Fruit fly (Drosophila melanogaster): ENCODE measurements around the gene upd1.
A peak's percentile ranks its signal among the peaks of the same experiment; 100 is the strongest.

Gene upd1

dm6 chrX:18309241-18309697, at the start of gene upd1:
Gene upd1 (minus strand): TSS chrX:18309291.
- TF ChIP-seq salr (GFP tag; optimal IDR thresholded peaks at IDR 0.05) (no peak), svp (GFP tag) (peak; percentile 39), esn (GFP tag; optimal IDR thresholded peaks at IDR 0.05) (no peak), Eip78C (GFP tag) (peak; percentile 15)

dm6 chrX:18358352-18358931, 49.4 kb upstream of the upd1 start, which contains the start of gene CG6106:
Gene CG6106 (plus strand): TSS chrX:18358881.
- no peak for TF ChIP-seq dac (GFP tag; optimal IDR thresholded peaks at IDR 0.05)
- TF ChIP-seq salr (GFP tag; optimal IDR thresholded peaks at IDR 0.05) = no peak
- no peak for TF ChIP-seq CG4318 (GFP tag; optimal IDR thresholded peaks at IDR 0.05)
- TF ChIP-seq eg (GFP tag; IDR thresholded peaks at IDR 0.05) = 0 out of 3 replicates have a peak, but pooled peaks have one; percentile 11
- no peak for TF ChIP-seq fd85E (GFP tag; optimal IDR thresholded peaks at IDR 0.05)

- TF ChIP-seq achi (GFP tag; optimal IDR thresholded peaks at IDR 0.05) (no peak), CG32006 (GFP tag; optimal IDR thresholded peaks at IDR 0.05) (no peak), svp (GFP tag) (peak; percentile 64), dac (GFP tag; optimal IDR thresholded peaks at IDR 0.05) (peak; percentile 17), CG6163 (GFP tag; IDR thresholded peaks at IDR 0.05) (0 out of 3 replicates have a peak, but pooled peaks have one; percentile 43), Sox14 (GFP tag; optimal IDR thresholded peaks at IDR 0.05) (peak; percentile 8), esn (GFP tag; optimal IDR thresholded peaks at IDR 0.05) (no peak), eg (GFP tag; IDR thresholded peaks at IDR 0.05) (no peak), CG10631 (GFP tag; optimal IDR thresholded peaks at IDR 0.05) (no peak), vri (GFP tag; optimal IDR thresholded peaks at IDR 0.05) (no peak), CG6854 (GFP tag; optimal IDR thresholded peaks at IDR 0.05) (peak; percentile 41), spab (GFP tag; optimal IDR thresholded peaks at IDR 0.05) (no peak), lz (GFP tag; optimal IDR thresholded peaks at IDR 0.05) (no peak), Blimp-1 (GFP tag; optimal IDR thresholded peaks at IDR 0.05) (peak; percentile 95), cyc (GFP tag; optimal IDR thresholded peaks at IDR 0.05) (peak; percentile 18), Sox102F (GFP tag; optimal IDR thresholded peaks at IDR 0.05) (peak; percentile 7), ss (GFP tag; optimal IDR thresholded peaks at IDR 0.05) (peak; percentile 11 to 20), CG11902 (GFP tag; optimal IDR thresholded peaks at IDR 0.05) (no peak), topi (GFP tag; optimal IDR thresholded peaks at IDR 0.05) (peak; percentile 37), CG6276 (GFP tag; optimal IDR thresholded peaks at IDR 0.05) (no peak), Eip78C (GFP tag) (peak; percentile 56), OdsH (GFP tag; optimal IDR thresholded peaks at IDR 0.05) (no peak), dsx (GFP tag; optimal IDR thresholded peaks at IDR 0.05; ENCODE audit: poor library complexity, severe bottlenecking) (no peak), CG11294 (GFP tag; IDR thresholded peaks at IDR 0.05) (no peak)
Observed at dm6 chrX:18357756-18358182, 48.7 kb upstream of the upd1 start.

dm6 chrX:18356141-18356600, 47.1 kb upstream of the upd1 start, which contains the start of gene kairos:
Gene kairos (minus strand): TSS chrX:18356191.
- no peak for TF ChIP-seq fd59A (GFP tag; optimal IDR thresholded peaks at IDR 0.05)
- no peak for TF ChIP-seq CG10631 (GFP tag; optimal IDR thresholded peaks at IDR 0.05)
- TF ChIP-seq CG8319 (GFP tag; optimal IDR thresholded peaks at IDR 0.05) = no peak
- TF ChIP-seq topi (GFP tag; optimal IDR thresholded peaks at IDR 0.05) = no peak
- no peak for TF ChIP-seq pdm3 (GFP tag; optimal IDR thresholded peaks at IDR 0.05)
- TF ChIP-seq eg (GFP tag; IDR thresholded peaks at IDR 0.05) = peak; percentile 12; the same call in 1 of the 3 replicates
- no peak for TF ChIP-seq acj6 (GFP tag; optimal IDR thresholded peaks at IDR 0.05)
- 0 out of 3 replicates have a peak, but pooled peaks have one; percentile 12 for TF ChIP-seq CG6163 (GFP tag; IDR thresholded peaks at IDR 0.05)
- peak; percentile 59 for TF ChIP-seq Eip78C (GFP tag)
- no peak for TF ChIP-seq CG34406 (GFP tag; optimal IDR thresholded peaks at IDR 0.05)
- no peak for TF ChIP-seq Met (GFP tag; optimal IDR thresholded peaks at IDR 0.05)
- TF ChIP-seq CG11762 (GFP tag; optimal IDR thresholded peaks at IDR 0.05; ENCODE audit: insufficient read depth) = no peak
- TF ChIP-seq CG6276 (GFP tag; optimal IDR thresholded peaks at IDR 0.05) = no peak
